Fruit fly (Drosophila melanogaster): ENCODE results near the gene CG18599.

Gene CG18599

DNA sequence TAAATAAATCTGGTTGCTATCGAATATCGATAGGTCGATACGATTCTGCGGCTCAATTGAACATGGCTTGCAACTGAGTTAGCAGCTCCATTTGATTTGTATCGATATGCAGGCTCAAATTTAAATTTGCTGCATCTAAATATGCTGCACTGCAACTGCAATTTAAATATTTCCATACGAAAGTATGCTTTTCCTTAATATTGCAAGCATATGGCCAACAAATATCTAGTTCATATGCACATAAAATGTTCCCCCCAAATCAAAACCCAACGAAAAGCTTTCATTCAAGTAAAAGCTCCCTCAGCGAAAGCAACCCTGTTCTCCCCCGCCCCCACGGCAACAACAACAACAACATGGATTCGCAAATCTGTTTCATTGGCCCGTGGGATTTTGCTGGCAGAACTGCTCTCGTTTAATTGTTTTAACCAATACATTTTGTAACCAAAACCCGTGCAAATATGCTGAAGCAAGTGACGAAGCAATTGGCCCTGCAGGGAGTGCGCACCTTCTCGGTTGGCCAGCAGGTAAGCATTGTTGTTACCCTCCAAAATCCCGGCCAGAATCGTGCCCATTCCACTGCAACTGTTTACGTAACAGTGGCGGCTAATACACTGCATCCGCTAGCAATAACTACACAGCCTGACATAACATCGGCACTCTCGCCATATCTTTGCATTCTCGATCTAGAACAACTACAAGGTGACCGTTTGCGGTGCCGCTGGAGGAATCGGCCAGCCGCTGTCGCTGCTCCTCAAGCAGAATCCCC is 41.4 kb upstream of the CG18599 start, which contains the start of the genes CG7168 and Mdh2 (continued):
- TF ChIP-seq sima (GFP tag; optimal IDR thresholded peaks at IDR 0.05) = no peak
- TF ChIP-seq CG10274 (GFP tag; optimal IDR thresholded peaks at IDR 0.05) = no peak
- no peak for TF ChIP-seq Spps (tag; optimal IDR thresholded peaks at IDR 0.05)
- no peak for TF ChIP-seq CG18764 (GFP tag; optimal IDR thresholded peaks at IDR 0.05)
- TF ChIP-seq klu (GFP tag; IDR thresholded peaks at IDR 0.05) = peak; percentile 30; the same call in 1 of the 2 replicates
- no peak for TF ChIP-seq BtbVII (GFP tag; optimal IDR thresholded peaks at IDR 0.05)
- no peak for TF ChIP-seq tx (GFP tag; optimal IDR thresholded peaks at IDR 0.05)
- TF ChIP-seq Atf-2 (GFP tag; optimal IDR thresholded peaks at IDR 0.05) = no peak
- peak; percentile 82 for TF ChIP-seq hb (GFP tag; IDR thresholded peaks at IDR 0.05; ENCODE audit: partially characterized antibody)
- TF ChIP-seq CG11085 (GFP tag; IDR thresholded peaks at IDR 0.05) = no peak
- TF ChIP-seq Dbx (GFP tag; IDR thresholded peaks at IDR 0.05) = no peak
- TF ChIP-seq seq (GFP tag; IDR thresholded peaks at IDR 0.05) = no peak
- no peak for TF ChIP-seq CG7839 (tag; optimal IDR thresholded peaks at IDR 0.05)
- TF ChIP-seq CG3281 (GFP tag; optimal IDR thresholded peaks at IDR 0.05) = peak; percentile 41
- no peak for TF ChIP-seq trh (GFP tag; optimal IDR thresholded peaks at IDR 0.05)
- TF ChIP-seq Sin3A (optimal IDR thresholded peaks at IDR 0.05) = peak; percentile 60
- no peak for TF ChIP-seq ap (GFP tag; IDR thresholded peaks at IDR 0.05)
- TF ChIP-seq CG10565 (GFP tag; optimal IDR thresholded peaks at IDR 0.05) = no peak
- TF ChIP-seq CG2889 (GFP tag; IDR thresholded peaks at IDR 0.05) = no peak
- TF ChIP-seq Gsc (GFP tag; IDR thresholded peaks at IDR 0.05) = no peak
- no peak for TF ChIP-seq org-1 (GFP tag; optimal IDR thresholded peaks at IDR 0.05)
- no peak for TF ChIP-seq z (GFP tag; IDR thresholded peaks at IDR 0.05)
- no peak for TF ChIP-seq cwo (GFP tag; optimal IDR thresholded peaks at IDR 0.05)
- TF ChIP-seq CG4617 (GFP tag; optimal IDR thresholded peaks at IDR 0.05; ENCODE audit: borderline replicate concordance) = peak; percentile 30
- TF ChIP-seq zfh1 (GFP tag; IDR thresholded peaks at IDR 0.05) = 0 out of 3 replicates have a peak, but pooled peaks have one; percentile 17
- no peak for TF ChIP-seq CG15269 (tag; optimal IDR thresholded peaks at IDR 0.05)
- TF ChIP-seq dati (GFP tag; IDR thresholded peaks at IDR 0.05) = no peak
- no peak for TF ChIP-seq fd64A (GFP tag; optimal IDR thresholded peaks at IDR 0.05)
- no peak for TF ChIP-seq B-H1 (GFP tag; IDR thresholded peaks at IDR 0.05)
- no peak for TF ChIP-seq CG33213 (GFP tag; optimal IDR thresholded peaks at IDR 0.05)
- TF ChIP-seq CG12659 (GFP tag; optimal IDR thresholded peaks at IDR 0.05) = peak; percentile 77
- no peak for TF ChIP-seq gro (GFP tag; optimal IDR thresholded peaks at IDR 0.05)
- TF ChIP-seq CG4730 (GFP tag; IDR thresholded peaks at IDR 0.05) = no peak
- no peak for TF ChIP-seq CG16815 (GFP tag; optimal IDR thresholded peaks at IDR 0.05)
- TF ChIP-seq crol (GFP tag; IDR thresholded peaks at IDR 0.05) = peak; percentile 35; the same call in 1 of the 2 replicates

DNA sequence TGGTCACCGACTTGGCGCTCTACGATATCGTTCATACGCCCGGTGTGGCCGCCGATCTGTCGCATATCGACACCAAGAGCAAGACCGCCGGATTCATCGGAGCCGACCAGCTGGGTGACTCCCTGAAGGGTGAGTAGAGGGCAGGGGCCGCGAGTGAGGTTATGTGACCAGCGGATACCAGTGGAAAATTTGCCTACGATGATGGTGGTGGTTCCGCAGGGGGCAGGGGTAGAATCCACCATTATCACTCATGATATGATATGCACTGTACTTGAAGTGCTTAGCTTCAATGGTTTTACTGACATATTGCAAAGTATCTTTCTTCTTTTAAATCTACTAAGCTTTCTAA is 40.8 kb upstream of the CG18599 start:
- TF ChIP-seq CG17359 (tag; optimal IDR thresholded peaks at IDR 0.05) = no peak
- TF ChIP-seq tgo (GFP tag; IDR thresholded peaks at IDR 0.05) = no peak
- no peak for TF ChIP-seq CG10543 (GFP tag; optimal IDR thresholded peaks at IDR 0.05)
- no peak for TF ChIP-seq cad (GFP tag; optimal IDR thresholded peaks at IDR 0.05)
- TF ChIP-seq schlank (tag; optimal IDR thresholded peaks at IDR 0.05) = no peak
- no peak for TF ChIP-seq twi (tag; optimal IDR thresholded peaks at IDR 0.05)
- no peak for TF ChIP-seq tna (GFP tag; IDR thresholded peaks at IDR 0.05; ENCODE audit: partially characterized antibody)
- TF ChIP-seq Doc3 (GFP tag; IDR thresholded peaks at IDR 0.05; ENCODE audit: partially characterized antibody) = no peak
- TF ChIP-seq Nf-YA (GFP tag; IDR thresholded peaks at IDR 0.05) = no peak
- TF ChIP-seq sens-2 (GFP tag; IDR thresholded peaks at IDR 0.05) = no peak
- peak; percentile 92 for TF ChIP-seq ERR (GFP tag; optimal IDR thresholded peaks at IDR 0.05)
- TF ChIP-seq CG8290 (GFP tag; optimal IDR thresholded peaks at IDR 0.05) = no peak
- no peak for TF ChIP-seq CG8290 (tag; optimal IDR thresholded peaks at IDR 0.05)
- TF ChIP-seq CG11695 (GFP tag; IDR thresholded peaks at IDR 0.05) = 0 out of 3 replicates have a peak, but pooled peaks have one; percentile 39
- TF ChIP-seq vvl (GFP tag; IDR thresholded peaks at IDR 0.05) = no peak
- TF ChIP-seq ash1 (GFP tag; optimal IDR thresholded peaks at IDR 0.05) = no peak
- TF ChIP-seq CG14441 (GFP tag; IDR thresholded peaks at IDR 0.05) = 0 out of 2 replicates have a peak, but pooled peaks have one; percentile 13
- peak; percentile 18; the same call in 1 of the 2 replicates for TF ChIP-seq Dref (GFP tag; IDR thresholded peaks at IDR 0.05)
- TF ChIP-seq CG8478 (optimal IDR thresholded peaks at IDR 0.05) = no peak

Data from whole organism, embryonic.